Worm (Caenorhabditis elegans): ENCODE data around the gene C05D12.2.

- TF ChIP-seq ama-1 (optimal IDR thresholded peaks at IDR 0.05) (no peak), flt-1 (GFP tag; IDR thresholded peaks at IDR 0.05) (no peak)
Observed at ce11 chrII:11448753-11449152, 30.7 kb downstream of the C05D12.2 start, which contains the start of gene W02B12.1.

All from whole organism, early embryonic.